Fruit fly (Drosophila melanogaster) whole organism, embryonic: ENCODE data around the gene CG6225.

Experiments used
- CG12391 ChIP-seq: fragments of 200-800 bp; sonication (Bioruptor generic); optimal IDR thresholded peaks from 3 replicates; lab custom pipeline; 2018; ENCODE audit warnings: missing biosample characterization, mild to moderate bottlenecking, missing genetic modification characterization, moderate library complexity
- CG13296 ChIP-seq: fragments of 200-800 bp; sonication (Bioruptor generic); optimal IDR thresholded peaks from 3 replicates; lab custom pipeline; 2018; ENCODE audit warnings: missing biosample characterization, mild to moderate bottlenecking, missing genetic modification characterization
- CG16779 ChIP-seq: fragments of 200-800 bp; sonication (Bioruptor generic); IDR thresholded peaks from 2 replicates; pipeline ENCODE4 v1.3.6; 2022; ENCODE audit warnings: missing biosample characterization, missing genetic modification characterization
- CG17186 ChIP-seq: fragments of 200-800 bp; sonication (Bioruptor generic); optimal IDR thresholded peaks from 3 replicates; lab custom pipeline; 2017; ENCODE audit warnings: missing biosample characterization, missing genetic modification reagents, missing genetic modification characterization
- CG18764 ChIP-seq: fragments of 200-800 bp; sonication (Bioruptor generic); optimal IDR thresholded peaks from 3 replicates; lab custom pipeline; 2016; ENCODE audit warnings: missing biosample characterization, missing genetic modification characterization
- CG2202 ChIP-seq: fragments of 200-800 bp; sonication (Bioruptor generic); optimal IDR thresholded peaks from 2 replicates; lab custom pipeline; 2018; ENCODE audit warnings: missing biosample characterization, mild to moderate bottlenecking, missing genetic modification characterization
- CG3995 ChIP-seq: fragments of 200-800 bp; sonication (Bioruptor generic); optimal IDR thresholded peaks from 3 replicates; lab custom pipeline; 2016; ENCODE audit warnings: missing biosample characterization, missing genetic modification characterization
- CG4820 ChIP-seq: fragments of 200-800 bp; sonication (Bioruptor generic); optimal IDR thresholded peaks from 3 replicates; lab custom pipeline; 2016; ENCODE audit warnings: missing biosample characterization, missing genetic modification characterization
- CG5953 ChIP-seq: fragments of 200-800 bp; sonication (Bioruptor generic); IDR thresholded peaks from 2 replicates; pipeline ENCODE4 v1.3.6; 2022; ENCODE audit warnings: missing biosample characterization, missing genetic modification characterization
- CG6683 ChIP-seq: fragments of 200-800 bp; sonication (Bioruptor generic); optimal IDR thresholded peaks from 2 replicates; lab custom pipeline; 2017; ENCODE audit warnings: missing biosample characterization, mild to moderate bottlenecking, missing genetic modification characterization, missing genetic modification reagents
- CG7556 ChIP-seq: fragments of 200-800 bp; sonication (Bioruptor generic); optimal IDR thresholded peaks from 2 replicates; lab custom pipeline; 2017; ENCODE audit warnings: missing biosample characterization, mild to moderate bottlenecking, missing genetic modification characterization
- CG7987 ChIP-seq: fragments of 200-800 bp; sonication (Bioruptor generic); optimal IDR thresholded peaks from 2 replicates; lab custom pipeline; 2018; ENCODE audit warnings: missing biosample characterization, mild to moderate bottlenecking, missing genetic modification characterization, moderate library complexity
- CG9817 ChIP-seq: fragments of 200-800 bp; sonication (Bioruptor generic); optimal IDR thresholded peaks from 2 replicates; lab custom pipeline; 2018; ENCODE audit warnings: missing biosample characterization, mild to moderate bottlenecking, missing genetic modification characterization, moderate library complexity
- Doc2 ChIP-seq: fragments of 200-800 bp; sonication (Bioruptor generic); IDR thresholded peaks from 2 replicates; pipeline ENCODE4 v1.3.6; 2022; ENCODE audit warnings: missing biosample characterization, missing genetic modification characterization
- Fer1 ChIP-seq: fragments of 200-800 bp; sonication (Bioruptor generic); optimal IDR thresholded peaks from 2 replicates; lab custom pipeline; 2017; ENCODE audit warnings: missing biosample characterization, mild to moderate bottlenecking, missing genetic modification characterization
- Gug ChIP-seq: fragments of 200-800 bp; sonication (Bioruptor generic); IDR thresholded peaks from 4 replicates; pipeline ENCODE4 v1.3.6; 2022; ENCODE audit warnings: missing biosample characterization, missing genetic modification characterization
- HLH3B ChIP-seq: fragments of 200-800 bp; sonication (Bioruptor generic); IDR thresholded peaks from 2 replicates; pipeline ENCODE4 v1.3.6; 2022; ENCODE audit warnings: missing biosample characterization, missing genetic modification characterization
- HLH4C ChIP-seq: fragments of 200-800 bp; sonication (Bioruptor generic); IDR thresholded peaks from 3 replicates; pipeline ENCODE4 v1.3.6; 2022; ENCODE audit warnings: missing biosample characterization, missing genetic modification characterization; ENCODE audit not compliant: partially characterized antibody
- HmgZ ChIP-seq: fragments of 200-800 bp; sonication (Bioruptor generic); optimal IDR thresholded peaks from 2 replicates; lab custom pipeline; 2018; ENCODE audit warnings: missing biosample characterization, mild to moderate bottlenecking, missing genetic modification characterization
- Hr51 ChIP-seq, 2 experiments: fragments of 200-800 bp; sonication (Bioruptor generic); optimal IDR thresholded peaks; 2 replicates in 1 of 2; 3 replicates in 1 of 2; lab custom pipeline; 2016 to 2018; ENCODE audit warnings: missing biosample characterization in 2 of 2, missing genetic modification characterization in 2 of 2, mild to moderate bottlenecking in 1 of 2, moderate library complexity in 1 of 2
- Jarid2 ChIP-seq: fragments of 200-800 bp; sonication (Bioruptor generic); optimal IDR thresholded peaks from 3 replicates; lab custom pipeline; 2017; ENCODE audit warnings: mild to moderate bottlenecking, missing biosample characterization, missing genetic modification reagents, missing genetic modification characterization
- MBD-R2 ChIP-seq: fragments of 200-800 bp; sonication (Bioruptor generic); IDR thresholded peaks from 2 replicates; pipeline ENCODE4 v1.3.6; 2022; ENCODE audit warnings: missing biosample characterization, missing genetic modification characterization
- Myb ChIP-seq: fragments of 200-800 bp; sonication (Bioruptor generic); optimal IDR thresholded peaks from 2 replicates; lab custom pipeline; 2016; ENCODE audit warnings: missing biosample characterization, missing genetic modification characterization
- NC2α ChIP-seq: fragments of 200-800 bp; sonication (Bioruptor generic); optimal IDR thresholded peaks from 2 replicates; lab custom pipeline; 2016; ENCODE audit warnings: missing biosample characterization, missing genetic modification characterization
- NC2β ChIP-seq: fragments of 200-800 bp; sonication (Bioruptor generic); optimal IDR thresholded peaks from 2 replicates; lab custom pipeline; 2016; ENCODE audit warnings: missing biosample characterization, missing genetic modification characterization
- NK7.1 ChIP-seq: fragments of 200-800 bp; sonication (Bioruptor generic); optimal IDR thresholded peaks from 3 replicates; lab custom pipeline; 2016; ENCODE audit warnings: missing biosample characterization, missing genetic modification characterization
- Nf-YB ChIP-seq: fragments of 200-800 bp; sonication (Bioruptor generic); optimal IDR thresholded peaks from 3 replicates; lab custom pipeline; 2019; ENCODE audit warnings: missing biosample characterization, mild to moderate bottlenecking, missing genetic modification characterization, moderate library complexity
- Nf-YC ChIP-seq: fragments of 200-800 bp; optimal IDR thresholded peaks from 3 replicates; lab custom pipeline; 2019; ENCODE audit warnings: missing biosample characterization, mild to moderate bottlenecking, missing genetic modification characterization, moderate library complexity
- Oaz ChIP-seq: fragments of 200-800 bp; sonication (Bioruptor generic); IDR thresholded peaks from 2 replicates; pipeline ENCODE4 v1.3.6; 2022; ENCODE audit warnings: missing biosample characterization, missing genetic modification characterization
- Rx ChIP-seq: fragments of 200-800 bp; sonication (Bioruptor generic); IDR thresholded peaks from 2 replicates; pipeline ENCODE4 v1.3.6; 2022; ENCODE audit warnings: missing biosample characterization, missing genetic modification characterization
- Scr ChIP-seq: fragments of 200-800 bp; sonication (Bioruptor generic); IDR thresholded peaks from 2 replicates; pipeline ENCODE4 v1.3.6; 2022; ENCODE audit warnings: missing biosample characterization, missing genetic modification characterization; ENCODE audit not compliant: partially characterized antibody
- Sin3A ChIP-seq: fragments of >200 bp; optimal IDR thresholded peaks from 2 replicates; lab custom pipeline; 2018
- YL-1 ChIP-seq: fragments of 200-800 bp; sonication (Bioruptor generic); optimal IDR thresholded peaks from 3 replicates; lab custom pipeline; 2017; ENCODE audit warnings: missing biosample characterization, mild to moderate bottlenecking, missing genetic modification characterization
- al ChIP-seq: fragments of 200-800 bp; sonication (Bioruptor generic); IDR thresholded peaks from 2 replicates; pipeline ENCODE4 v1.3.6; 2022; ENCODE audit warnings: missing biosample characterization, missing genetic modification characterization
- ash1 ChIP-seq: fragments of 200-800 bp; sonication (Bioruptor generic); optimal IDR thresholded peaks from 2 replicates; lab custom pipeline; 2018; ENCODE audit warnings: missing biosample characterization, mild to moderate bottlenecking, missing genetic modification characterization
- chinmo ChIP-seq: fragments of 200-800 bp; sonication (Bioruptor generic); IDR thresholded peaks from 4 replicates; pipeline ENCODE4 v1.3.6; 2022; ENCODE audit warnings: missing biosample characterization, missing genetic modification characterization; ENCODE audit not compliant: partially characterized antibody
- eve ChIP-seq, 2 experiments: fragments of >200 bp; optimal IDR thresholded peaks; 2 replicates each; lab custom pipeline; 2017; ENCODE audit warnings: missing biosample characterization in 2 of 2, missing genetic modification characterization in 2 of 2
- ewg ChIP-seq: fragments of 200-800 bp; sonication (Bioruptor generic); optimal IDR thresholded peaks from 3 replicates; lab custom pipeline; 2017; ENCODE audit warnings: mild to moderate bottlenecking, missing biosample characterization, missing genetic modification reagents, missing genetic modification characterization
- eyg ChIP-seq: fragments of 200-800 bp; sonication (Bioruptor generic); optimal IDR thresholded peaks from 3 replicates; lab custom pipeline; 2016; ENCODE audit warnings: missing biosample characterization, missing genetic modification characterization
- fd102C ChIP-seq: fragments of 200-800 bp; sonication (Bioruptor generic); optimal IDR thresholded peaks from 2 replicates; lab custom pipeline; 2018; ENCODE audit warnings: missing biosample characterization, mild to moderate bottlenecking, missing genetic modification characterization, moderate library complexity
- fd3F ChIP-seq: fragments of 200-800 bp; sonication (Bioruptor generic); optimal IDR thresholded peaks from 2 replicates; lab custom pipeline; 2018; ENCODE audit warnings: missing biosample characterization, mild to moderate bottlenecking, missing genetic modification characterization, moderate library complexity
- jing ChIP-seq: fragments of 200-800 bp; sonication (Bioruptor generic); optimal IDR thresholded peaks from 2 replicates; lab custom pipeline; 2018; ENCODE audit warnings: missing biosample characterization, mild to moderate bottlenecking, missing genetic modification characterization
- kah ChIP-seq: fragments of 200-800 bp; sonication (Bioruptor generic); optimal IDR thresholded peaks from 2 replicates; lab custom pipeline; 2018; ENCODE audit warnings: missing biosample characterization, mild to moderate bottlenecking, missing genetic modification characterization
- klu ChIP-seq: fragments of 200-800 bp; sonication (Bioruptor generic); IDR thresholded peaks from 2 replicates; pipeline ENCODE4 v1.3.6; 2022; ENCODE audit warnings: missing biosample characterization, missing genetic modification characterization
- org-1 ChIP-seq: fragments of 200-800 bp; sonication (Bioruptor generic); optimal IDR thresholded peaks from 2 replicates; lab custom pipeline; 2017; ENCODE audit warnings: missing biosample characterization, missing genetic modification characterization
- pum ChIP-seq: fragments of 200-800 bp; sonication (Bioruptor generic); optimal IDR thresholded peaks from 2 replicates; lab custom pipeline; 2016; ENCODE audit warnings: missing biosample characterization, missing genetic modification characterization
- pzg ChIP-seq: fragments of 200-800 bp; sonication (Bioruptor generic); optimal IDR thresholded peaks from 3 replicates; lab custom pipeline; 2018; ENCODE audit warnings: missing biosample characterization, mild to moderate bottlenecking, missing genetic modification characterization, moderate library complexity
- run ChIP-seq: fragments of 200-800 bp; sonication (Bioruptor generic); optimal IDR thresholded peaks from 3 replicates; lab custom pipeline; 2018; ENCODE audit warnings: missing biosample characterization, mild to moderate bottlenecking, missing genetic modification characterization
- salm ChIP-seq: fragments of 200-800 bp; sonication (Bioruptor generic); optimal IDR thresholded peaks from 2 replicates; lab custom pipeline; 2018; ENCODE audit warnings: missing biosample characterization, mild to moderate bottlenecking, missing genetic modification characterization
- scrt ChIP-seq: fragments of 200-800 bp; sonication (Bioruptor generic); optimal IDR thresholded peaks from 2 replicates; lab custom pipeline; 2018; ENCODE audit warnings: missing biosample characterization, mild to moderate bottlenecking, missing genetic modification characterization, moderate library complexity
- sna ChIP-seq: fragments of 200-800 bp; sonication (Bioruptor generic); IDR thresholded peaks from 2 replicates; pipeline ENCODE4 v1.3.6; 2022; ENCODE audit warnings: missing biosample characterization, missing genetic modification characterization; ENCODE audit not compliant: partially characterized antibody
- yki ChIP-seq: fragments of >200 bp; optimal IDR thresholded peaks from 3 replicates; lab custom pipeline; 2018

The CG6225 gene

DNA sequence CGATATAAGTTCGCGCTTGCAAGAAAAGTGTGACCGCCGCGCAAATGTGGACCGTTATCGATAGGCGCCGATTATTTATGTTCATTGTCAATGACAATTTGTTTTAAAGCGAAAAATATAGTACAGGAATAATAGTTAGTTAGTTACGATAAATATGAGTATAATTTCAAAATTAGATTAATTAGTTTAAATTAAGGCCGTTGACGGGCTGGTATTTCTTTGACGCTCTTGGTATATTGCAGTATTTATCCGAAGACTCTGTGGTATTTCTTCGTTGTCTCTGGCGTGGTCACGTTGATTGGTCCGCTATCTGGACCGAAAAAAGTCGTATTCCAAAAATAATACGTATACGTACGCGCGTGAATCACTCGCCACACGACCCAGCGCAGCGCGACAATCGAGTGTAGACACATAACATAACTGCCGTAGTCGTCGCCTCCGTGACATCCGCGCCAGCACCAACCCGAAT is 43.2 kb downstream of the CG6225 start (continued):
- TF ChIP-seq CG2202 (no peak), Hr51 (GFP tag; optimal IDR thresholded peaks at IDR 0.05; lab: Kevin White, UChicago) (no peak), Nf-YB (GFP tag; lab: Kevin White, UChicago) (no peak), fd102C (GFP tag; lab: Kevin White, UChicago) (no peak), CG18764 (no peak), NC2α (GFP tag; lab: Kevin White, UChicago) (no peak), al (GFP tag; lab: Robert Waterston, UW) (no peak), Nf-YC (tag; lab: Kevin White, UChicago) (peak; percentile 58), NC2β (GFP tag; lab: Kevin White, UChicago) (no peak), ewg (GFP tag; lab: Kevin White, UChicago) (no peak), MBD-R2 (peak; percentile 41; the same call in 1 of the 2 replicates), CG5953 (GFP tag; lab: Robert Waterston, UW) (no peak), Myb (GFP tag; lab: Kevin White, UChicago) (peak; percentile 47), Sin3A (peak; percentile 94), eve (GFP tag; optimal IDR thresholded peaks at IDR 0.05; lab: Kevin White, UChicago) (no peak), kah (no peak), YL-1 (GFP tag; lab: Kevin White, UChicago) (peak; percentile 58), sna (0 out of 2 replicates have a peak, but pooled peaks have one; percentile 41), Scr (GFP tag; lab: Robert Waterston, UW) (peak; percentile 68), NK7.1 (no peak), Gug (GFP tag; lab: Robert Waterston, UW) (no peak), CG7556 (GFP tag; lab: Kevin White, UChicago) (no peak), Fer1 (peak; percentile 47), run (tag; lab: Kevin White, UChicago) (no peak), Oaz (no peak), CG17186 (GFP tag; lab: Kevin White, UChicago) (peak; percentile 50), CG4820 (no peak), org-1 (GFP tag; lab: Kevin White, UChicago) (no peak), CG7987 (GFP tag; lab: Kevin White, UChicago) (no peak), Doc2 (GFP tag; lab: Robert Waterston, UW) (no peak), CG9817 (tag; lab: Kevin White, UChicago) (no peak), klu (no peak), CG16779 (GFP tag; lab: Robert Waterston, UW) (no peak), ash1 (no peak), eyg (GFP tag; lab: Kevin White, UChicago) (no peak), HLH3B (GFP tag; lab: Robert Waterston, UW) (no peak), yki (lab: Kevin White, UChicago) (no peak), CG13296 (no peak), scrt (GFP tag; lab: Kevin White, UChicago) (no peak), Jarid2 (GFP tag; lab: Kevin White, UChicago) (peak; percentile 46), Rx (GFP tag; lab: Robert Waterston, UW) (no peak), CG12391 (peak; percentile 42), fd3F (GFP tag; lab: Kevin White, UChicago) (no peak), pzg (GFP tag; lab: Kevin White, UChicago) (peak; percentile 87), chinmo (GFP tag; lab: Robert Waterston, UW) (no peak), pum (GFP tag; lab: Kevin White, UChicago) (no peak), HLH4C (GFP tag; lab: Robert Waterston, UW) (peak; percentile 63; the same call in 2 of the 3 replicates), jing (GFP tag; lab: Kevin White, UChicago) (no peak), HmgZ (tag; lab: Kevin White, UChicago) (peak; percentile 45), salm (tag; lab: Kevin White, UChicago) (no peak), CG3995 (no peak), CG6683 (GFP tag; lab: Kevin White, UChicago) (no peak)
